Fruit fly (Drosophila melanogaster): ENCODE measurements around the gene TotC.

TotC gene

DNA sequence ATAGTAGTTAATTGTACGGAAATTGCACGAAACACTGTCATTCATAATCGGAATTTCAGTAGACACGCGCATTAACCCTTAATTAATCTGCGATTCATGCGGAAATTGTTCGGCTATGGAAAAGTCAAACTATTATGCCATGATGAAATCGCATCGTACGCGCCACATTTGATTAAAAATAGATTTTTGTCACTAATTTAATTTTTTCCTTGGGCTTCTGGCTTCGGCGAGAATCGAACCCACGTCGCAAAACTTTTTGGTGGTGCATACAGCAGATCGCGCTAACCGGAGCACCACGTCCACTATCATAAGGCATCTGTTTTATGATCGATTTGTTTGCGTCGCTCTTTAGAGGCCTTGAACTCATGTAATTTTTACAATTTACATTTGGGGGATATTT, 39.9 kb downstream of the TotC start (continued):
- TF ChIP-seq vnd (GFP tag; IDR thresholded peaks at IDR 0.05; ENCODE audit: partially characterized antibody), result peak; percentile 52; the same call in 2 of the 3 replicates
- no peak for TF ChIP-seq CG16815 (GFP tag; optimal IDR thresholded peaks at IDR 0.05)
- TF ChIP-seq CG9932 (GFP tag; IDR thresholded peaks at IDR 0.05), result no peak
- peak; percentile 20 for TF ChIP-seq CG15479 (GFP tag; optimal IDR thresholded peaks at IDR 0.05)
- 0 out of 2 replicates have a peak, but pooled peaks have one; percentile 29 for TF ChIP-seq CG4360 (GFP tag; IDR thresholded peaks at IDR 0.05)
- peak; percentile 75; the same call in 1 of the 2 replicates for TF ChIP-seq CG42726 (GFP tag; IDR thresholded peaks at IDR 0.05; ENCODE audit: partially characterized antibody)
- no peak for TF ChIP-seq row (GFP tag; IDR thresholded peaks at IDR 0.05)
- TF ChIP-seq Eip74EF (GFP tag; optimal IDR thresholded peaks at IDR 0.05), result peak in 1 of 2 experiments; percentile 35
- TF ChIP-seq sug (tag; optimal IDR thresholded peaks at IDR 0.05), result no peak
- no peak for TF ChIP-seq CG17829 (tag; optimal IDR thresholded peaks at IDR 0.05)
- TF ChIP-seq bbx (GFP tag; IDR thresholded peaks at IDR 0.05; ENCODE audit: partially characterized antibody), result peak; percentile 75
- no peak for TF ChIP-seq CG15073 (GFP tag; optimal IDR thresholded peaks at IDR 0.05)
- no peak for TF ChIP-seq CG11695 (GFP tag; IDR thresholded peaks at IDR 0.05)
- peak in 1 of 2 experiments; percentile 35 for TF ChIP-seq Hr78 (GFP tag; optimal IDR thresholded peaks at IDR 0.05)
- peak; percentile 52; the same call in 1 of the 3 replicates for TF ChIP-seq knrl (GFP tag; IDR thresholded peaks at IDR 0.05; ENCODE audit: partially characterized antibody)
- TF ChIP-seq dan (GFP tag; IDR thresholded peaks at IDR 0.05), result no peak
- no peak for TF ChIP-seq ab (GFP tag; optimal IDR thresholded peaks at IDR 0.05)
- TF ChIP-seq unc-4 (GFP tag; IDR thresholded peaks at IDR 0.05; ENCODE audit: partially characterized antibody), result peak; percentile 19; the same call in 1 of the 2 replicates
- peak; percentile 81 for TF ChIP-seq CG7745 (tag; optimal IDR thresholded peaks at IDR 0.05)
- TF ChIP-seq CTCF (GFP tag; optimal IDR thresholded peaks at IDR 0.05), result peak; percentile 15
- TF ChIP-seq CG14860 (GFP tag; IDR thresholded peaks at IDR 0.05; ENCODE audit: partially characterized antibody), result peak; percentile 76
- TF ChIP-seq Opbp (GFP tag; IDR thresholded peaks at IDR 0.05; ENCODE audit: partially characterized antibody), result peak; percentile 87
- 0 out of 2 replicates have a peak, but pooled peaks have one; percentile 39 for TF ChIP-seq sna (GFP tag; IDR thresholded peaks at IDR 0.05; ENCODE audit: partially characterized antibody)
- peak; percentile 90 for TF ChIP-seq CG6791 (GFP tag; IDR thresholded peaks at IDR 0.05; ENCODE audit: partially characterized antibody)
- TF ChIP-seq sens (GFP tag), result peak; percentile 75
- TF ChIP-seq ci (GFP tag; IDR thresholded peaks at IDR 0.05), result peak; percentile 53; the same call in 2 of the 3 replicates
- peak; percentile 9; the same call in 1 of the 2 replicates for TF ChIP-seq inv (GFP tag; IDR thresholded peaks at IDR 0.05; ENCODE audit: partially characterized antibody)
- TF ChIP-seq hbn (GFP tag; IDR thresholded peaks at IDR 0.05; ENCODE audit: partially characterized antibody), result 0 out of 2 replicates have a peak, but pooled peaks have one; percentile 13
- TF ChIP-seq Side (GFP tag; optimal IDR thresholded peaks at IDR 0.05), result no peak
- peak; percentile 65 for TF ChIP-seq Scr (GFP tag; IDR thresholded peaks at IDR 0.05; ENCODE audit: partially characterized antibody)
- no peak for TF ChIP-seq ara (GFP tag; IDR thresholded peaks at IDR 0.05)
- TF ChIP-seq nerfin-2 (GFP tag; IDR thresholded peaks at IDR 0.05; ENCODE audit: partially characterized antibody), result peak; percentile 68
- no peak for TF ChIP-seq CG13894 (tag; optimal IDR thresholded peaks at IDR 0.05)
- peak; percentile 75 for TF ChIP-seq CG7963 (GFP tag; IDR thresholded peaks at IDR 0.05; ENCODE audit: partially characterized antibody)
- no peak for TF ChIP-seq CG1603 (tag; optimal IDR thresholded peaks at IDR 0.05)
- TF ChIP-seq chinmo (GFP tag; IDR thresholded peaks at IDR 0.05; ENCODE audit: partially characterized antibody), result peak; percentile 76; the same call in 2 of the 4 replicates
- peak; percentile 71 for TF ChIP-seq HLH4C (GFP tag; IDR thresholded peaks at IDR 0.05; ENCODE audit: partially characterized antibody)
- peak; percentile 8; the same call in 1 of the 2 replicates for TF ChIP-seq CG32532 (GFP tag; IDR thresholded peaks at IDR 0.05)
- peak; percentile 99 for TF ChIP-seq Bdp1 (GFP tag; optimal IDR thresholded peaks at IDR 0.05)
- peak; percentile 57 for TF ChIP-seq Med (GFP tag)
- TF ChIP-seq disco-r (GFP tag; optimal IDR thresholded peaks at IDR 0.05), result no peak
- peak; percentile 2 for TF ChIP-seq oc (tag; optimal IDR thresholded peaks at IDR 0.05)
- peak; percentile 27; the same call in 1 of the 3 replicates for TF ChIP-seq zen2 (GFP tag; IDR thresholded peaks at IDR 0.05; ENCODE audit: partially characterized antibody)
- no peak for TF ChIP-seq HmgD (GFP tag; optimal IDR thresholded peaks at IDR 0.05)
- TF ChIP-seq tll (GFP tag; optimal IDR thresholded peaks at IDR 0.05), result peak in 1 of 2 experiments; percentile 48
- no peak for TF ChIP-seq Adf1 (GFP tag; IDR thresholded peaks at IDR 0.05)
- TF ChIP-seq zen (tag; optimal IDR thresholded peaks at IDR 0.05), result peak; percentile 31

Measured in whole organism, embryonic.